Worm (Caenorhabditis elegans): ENCODE results near the gene F16B4.7.

ce11 chrV:1585411-1585810 is at the start of gene F16B4.7:
- TF ChIP-seq efl-1 (optimal IDR thresholded peaks at IDR 0.05), result no peak
- TF ChIP-seq efl-1 (GFP tag; optimal IDR thresholded peaks at IDR 0.05 in 1 of 2), result no peak
- TF ChIP-seq unc-86 (tag; optimal IDR thresholded peaks at IDR 0.05), result no peak
- TF ChIP-seq lsy-2 (tag; optimal IDR thresholded peaks at IDR 0.05), result no peak
- no peak for TF ChIP-seq blmp-1 (tag; optimal IDR thresholded peaks at IDR 0.05)

Measured in whole organism, L1 larva.